Worm (Caenorhabditis elegans) whole organism, midembryonic: Measurements from ENCODE around the gene szy-4.

ENCODE experiments used
- flt-1 ChIP-seq: fragments of 200-800 bp; sonication (Bioruptor generic); IDR thresholded peaks from 2 replicates; pipeline ENCODE4 v1.3.6; 2022; ENCODE audit warnings: missing genetic modification characterization, missing compliant biosample characterization
- tab-1 ChIP-seq: fragments of 200-800 bp; sonication (Bioruptor generic); IDR thresholded peaks from 2 replicates; pipeline ENCODE4 v1.3.6; 2022; ENCODE audit warnings: missing genetic modification characterization, missing compliant biosample characterization

DNA sequence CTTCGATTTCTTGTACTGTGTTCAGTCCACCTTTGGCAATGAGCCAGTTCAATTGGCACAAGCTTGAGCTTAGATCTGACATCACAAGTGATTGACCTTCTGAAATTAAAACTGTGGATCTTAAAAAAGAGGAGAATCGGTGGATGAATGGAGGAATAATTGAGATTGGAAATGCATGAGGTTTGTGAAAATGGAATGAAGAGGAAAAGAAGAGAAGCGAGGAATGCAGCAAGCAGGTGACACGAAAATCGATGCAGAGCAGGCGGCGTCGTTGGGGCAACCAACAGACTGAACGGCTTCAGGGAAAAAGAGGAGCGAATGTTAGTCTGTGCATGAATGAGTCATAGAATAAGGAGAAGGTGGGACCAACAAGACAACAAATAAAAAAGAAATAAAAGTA is 7.2 kb upstream of the szy-4 start, which contains the start of gene fkh-8:
- TF ChIP-seq flt-1 (GFP tag; lab: Robert Waterston, UW) (no peak), tab-1 (GFP tag; lab: Robert Waterston, UW) (no peak)
